Worm (Caenorhabditis elegans): ENCODE data around the gene idpp-15.

The idpp-15 gene

DNA sequence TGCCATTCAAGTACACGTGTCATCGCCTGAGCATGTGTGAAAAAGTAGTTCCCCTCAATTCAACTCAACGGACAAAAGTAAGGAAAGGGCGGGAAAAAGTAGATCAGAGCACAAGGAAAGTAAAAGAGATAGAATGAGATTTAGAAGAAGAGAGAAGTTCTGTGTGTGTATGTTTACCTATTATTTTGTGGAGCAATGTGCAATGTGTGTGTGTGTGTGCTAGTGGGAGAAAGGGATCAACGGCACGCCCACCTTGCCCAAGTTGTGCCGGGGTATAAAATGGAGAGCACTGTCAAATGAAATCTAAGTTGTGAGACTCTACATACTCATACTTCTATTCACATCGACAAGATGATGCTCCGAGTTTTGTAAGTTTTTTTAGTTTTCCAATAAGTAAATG lies at the start of gene idpp-15:
idpp-15 (plus strand) TSS at position 301 of the 400 bp plus-strand sequence.
- TF ChIP-seq ceh-48 (tag; optimal IDR thresholded peaks at IDR 0.05) (no peak), ceh-31 (tag; optimal IDR thresholded peaks at IDR 0.05) (no peak), ceh-2 (tag; optimal IDR thresholded peaks at IDR 0.05) (no peak), hlh-30 (tag; optimal IDR thresholded peaks at IDR 0.05; ENCODE audit: insufficient read depth) (no peak), C38D4.7 (GFP tag; optimal IDR thresholded peaks at IDR 0.05) (no peak), ceh-14 (tag; optimal IDR thresholded peaks at IDR 0.05) (no peak), odd-2 (tag; optimal IDR thresholded peaks at IDR 0.05) (no peak), F13H6.1 (tag; optimal IDR thresholded peaks at IDR 0.05) (no peak), hlh-6 (tag; optimal IDR thresholded peaks at IDR 0.05) (no peak), nfya-1 (tag; optimal IDR thresholded peaks at IDR 0.05) (no peak), sox-2 (GFP tag; IDR thresholded peaks at IDR 0.05) (no peak), ceh-9 (tag; optimal IDR thresholded peaks at IDR 0.05) (no peak), ets-4 (tag; optimal IDR thresholded peaks at IDR 0.05) (no peak), ceh-19 (GFP tag; optimal IDR thresholded peaks at IDR 0.05) (no peak), ahr-1 (tag; optimal IDR thresholded peaks at IDR 0.05) (no peak)

DNA sequence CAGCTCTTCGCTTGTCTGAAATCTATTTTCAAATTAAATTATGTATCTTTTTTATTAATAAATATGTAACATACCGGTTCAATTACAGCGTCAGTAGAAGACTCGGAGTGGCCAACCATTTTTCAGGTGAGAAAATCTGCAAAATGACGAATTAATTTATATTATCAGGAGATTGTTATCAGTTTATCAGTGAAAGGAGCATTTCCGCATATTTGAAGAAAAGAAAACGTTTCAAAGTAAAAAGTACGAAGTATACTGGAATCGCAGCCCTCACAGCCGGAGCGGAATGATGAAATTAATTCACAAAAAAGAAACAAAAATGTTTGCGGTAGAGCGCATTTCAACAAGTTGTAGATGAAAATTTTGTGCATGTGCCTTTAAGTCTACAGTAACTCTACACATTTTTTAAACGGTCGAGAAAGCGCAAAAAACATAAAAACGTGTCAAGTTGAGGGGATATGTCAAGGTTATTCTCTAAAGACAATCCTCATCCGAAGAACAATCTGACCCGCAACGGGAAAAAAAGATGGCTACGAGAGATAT lies 45.5 kb upstream of the idpp-15 start:
- TF ChIP-seq elt-2 (tag; optimal IDR thresholded peaks at IDR 0.05), result peak; percentile 66
- no peak for TF ChIP-seq mec-3 (tag; optimal IDR thresholded peaks at IDR 0.05; ENCODE audit: borderline replicate concordance)

DNA sequence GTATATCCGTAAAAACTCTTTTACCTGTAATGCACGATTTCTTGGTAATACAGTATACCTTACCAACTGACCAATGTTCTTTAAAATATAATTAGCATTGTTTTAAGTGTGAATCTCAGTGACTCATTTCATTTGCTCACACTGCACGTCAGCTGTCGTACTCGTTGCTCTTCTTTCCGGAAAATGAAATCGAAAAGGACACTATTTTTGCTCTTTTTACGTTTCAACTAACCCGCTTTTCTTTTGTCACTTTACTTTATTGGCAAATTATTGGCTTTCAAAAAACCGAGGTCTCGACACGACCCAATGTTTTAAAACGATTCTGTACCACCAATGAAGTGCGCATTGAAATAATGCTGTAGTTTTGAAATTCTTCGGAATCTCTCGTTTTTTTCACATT lies 44.5 kb upstream of the idpp-15 start, which contains the start of gene F42H10.6:
F42H10.6 (minus strand) TSS at position 101 of the 400 bp plus-strand sequence.
- TF ChIP-seq pqm-1 (tag; optimal IDR thresholded peaks at IDR 0.05), result no peak
- no peak for TF ChIP-seq rnt-1 (tag; optimal IDR thresholded peaks at IDR 0.05)
- no peak for TF ChIP-seq lin-11 (tag; optimal IDR thresholded peaks at IDR 0.05)
- no peak for TF ChIP-seq ceh-45 (GFP tag; IDR thresholded peaks at IDR 0.05)
- TF ChIP-seq hlh-8 (tag; optimal IDR thresholded peaks at IDR 0.05), result no peak
- no peak for TF ChIP-seq dve-1 (tag; optimal IDR thresholded peaks at IDR 0.05)
- no peak for TF ChIP-seq ref-2 (tag; optimal IDR thresholded peaks at IDR 0.05)
- TF ChIP-seq ama-1 (optimal IDR thresholded peaks at IDR 0.05), result no peak
- TF ChIP-seq ceh-2 (tag; optimal IDR thresholded peaks at IDR 0.05), result no peak
- TF ChIP-seq ceh-31 (tag; optimal IDR thresholded peaks at IDR 0.05), result no peak
- TF ChIP-seq zip-5 (tag; optimal IDR thresholded peaks at IDR 0.05), result no peak
- TF ChIP-seq gmeb-2 (tag; optimal IDR thresholded peaks at IDR 0.05), result no peak

DNA sequence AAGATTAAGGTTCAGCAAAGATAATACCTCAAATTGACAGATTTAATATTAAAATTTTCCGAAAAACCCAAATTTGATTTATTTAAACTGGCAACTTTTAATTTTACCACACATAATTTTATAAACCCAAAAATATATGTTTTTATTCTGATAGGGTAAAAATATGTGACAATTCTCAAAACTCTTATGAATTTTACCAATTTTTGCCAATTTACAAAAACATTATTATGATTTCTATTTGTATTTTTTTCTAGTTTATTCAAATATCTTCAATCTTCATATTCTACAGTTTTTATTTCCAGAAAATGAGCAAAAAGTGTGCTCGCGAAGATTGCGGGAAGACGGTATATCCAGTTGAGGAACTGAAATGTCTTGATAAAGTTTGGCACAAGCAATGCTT lies 41.0 kb upstream of the idpp-15 start, which contains the start of gene F42H10.3:
F42H10.3 (plus strand) TSS at position 301 of the 400 bp plus-strand sequence.
- TF ChIP-seq pros-1 (tag; optimal IDR thresholded peaks at IDR 0.05) (no peak), eyg-1 (tag; optimal IDR thresholded peaks at IDR 0.05) (no peak), dmd-4 (tag; optimal IDR thresholded peaks at IDR 0.05; ENCODE audit: borderline replicate concordance) (no peak), unc-3 (GFP tag; conservative IDR thresholded peaks at IDR 0.05) (no peak), unc-3 (tag; optimal IDR thresholded peaks at IDR 0.05) (no peak), pax-1 (tag; optimal IDR thresholded peaks at IDR 0.05) (no peak), ceh-31 (tag; optimal IDR thresholded peaks at IDR 0.05) (no peak), tbx-2 (tag; optimal IDR thresholded peaks at IDR 0.05) (no peak), nhr-232 (tag; optimal IDR thresholded peaks at IDR 0.05) (no peak), ceh-22 (tag; optimal IDR thresholded peaks at IDR 0.05) (no peak), K09A11.1 (tag; optimal IDR thresholded peaks at IDR 0.05; ENCODE audit: insufficient read depth) (no peak), ceh-6 (GFP tag; optimal IDR thresholded peaks at IDR 0.05) (no peak)
